Fruit fly (Drosophila melanogaster): ENCODE results near the gene Mipp1.

Gene Mipp1

DNA sequence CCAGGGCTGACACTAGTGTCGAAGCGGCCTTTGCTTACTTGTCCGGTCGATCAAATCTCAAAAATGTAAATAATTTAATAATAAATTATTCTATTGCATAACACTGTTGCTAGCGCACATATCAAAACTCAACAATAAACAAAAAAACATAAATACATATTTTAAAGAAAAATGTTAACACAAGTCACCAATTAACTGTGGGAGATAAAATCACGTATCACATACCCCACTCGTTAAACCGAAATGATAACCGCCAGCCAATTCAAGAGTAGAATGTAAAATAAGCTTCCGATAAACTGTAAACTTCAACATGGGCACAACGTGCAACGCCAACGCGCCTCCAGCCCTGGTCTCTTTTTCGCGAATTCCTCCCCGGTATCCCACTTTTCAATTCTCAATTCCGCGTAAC lies 29.6 kb upstream of the Mipp1 start, which contains the start of gene Arts (continued):
- TF ChIP-seq Ptx1 (GFP tag; IDR thresholded peaks at IDR 0.05) (no peak), Kr (GFP tag; optimal IDR thresholded peaks at IDR 0.05) (no peak), prd (optimal IDR thresholded peaks at IDR 0.05) (no peak), prd (GFP tag; IDR thresholded peaks at IDR 0.05) (no peak), CG32767 (GFP tag; IDR thresholded peaks at IDR 0.05) (no peak), dan (GFP tag; IDR thresholded peaks at IDR 0.05) (no peak), bowl (GFP tag; IDR thresholded peaks at IDR 0.05) (no peak), jing (GFP tag; optimal IDR thresholded peaks at IDR 0.05) (no peak), Aef1 (GFP tag; IDR thresholded peaks at IDR 0.05) (no peak), Oli (tag; optimal IDR thresholded peaks at IDR 0.05) (no peak), crp (GFP tag; optimal IDR thresholded peaks at IDR 0.05) (no peak), kni (GFP tag; optimal IDR thresholded peaks at IDR 0.05) (no peak), nom (GFP tag; optimal IDR thresholded peaks at IDR 0.05) (no peak), cwo (GFP tag; optimal IDR thresholded peaks at IDR 0.05) (no peak), ara (GFP tag; IDR thresholded peaks at IDR 0.05) (no peak), CG12769 (tag; optimal IDR thresholded peaks at IDR 0.05) (no peak), Hr51 (GFP tag; optimal IDR thresholded peaks at IDR 0.05) (no peak), sna (GFP tag; IDR thresholded peaks at IDR 0.05; ENCODE audit: partially characterized antibody) (no peak), sqz (GFP tag; optimal IDR thresholded peaks at IDR 0.05) (peak; percentile 40), gt (GFP tag; IDR thresholded peaks at IDR 0.05) (no peak), nerfin-1 (tag; optimal IDR thresholded peaks at IDR 0.05) (no peak), Mes4 (GFP tag; optimal IDR thresholded peaks at IDR 0.05) (no peak), hkb (optimal IDR thresholded peaks at IDR 0.05) (no peak), hkb (GFP tag; IDR thresholded peaks at IDR 0.05) (no peak), seq (GFP tag; IDR thresholded peaks at IDR 0.05) (no peak), tin (GFP tag; optimal IDR thresholded peaks at IDR 0.05) (peak; percentile 8), CG18476 (GFP tag; optimal IDR thresholded peaks at IDR 0.05) (no peak), CG15011 (GFP tag; optimal IDR thresholded peaks at IDR 0.05) (no peak), pros (GFP tag; optimal IDR thresholded peaks at IDR 0.05) (no peak), tio (GFP tag; optimal IDR thresholded peaks at IDR 0.05) (no peak), CG2129 (GFP tag; IDR thresholded peaks at IDR 0.05; ENCODE audit: partially characterized antibody) (no peak), H15 (GFP tag; IDR thresholded peaks at IDR 0.05) (no peak), Ssrp (tag; optimal IDR thresholded peaks at IDR 0.05) (no peak), cas (GFP tag; IDR thresholded peaks at IDR 0.05) (no peak), Ravus (GFP tag; IDR thresholded peaks at IDR 0.05) (no peak), phol (tag; optimal IDR thresholded peaks at IDR 0.05) (peak; percentile 81), trem (tag; optimal IDR thresholded peaks at IDR 0.05) (peak; percentile 53), bcd (GFP tag; optimal IDR thresholded peaks at IDR 0.05) (peak; percentile 9), CG4617 (GFP tag; optimal IDR thresholded peaks at IDR 0.05; ENCODE audit: borderline replicate concordance) (no peak), sim (GFP tag; IDR thresholded peaks at IDR 0.05) (no peak), Mrtf (GFP tag; IDR thresholded peaks at IDR 0.05) (no peak), CG7963 (GFP tag; IDR thresholded peaks at IDR 0.05; ENCODE audit: partially characterized antibody) (no peak), kah (GFP tag; optimal IDR thresholded peaks at IDR 0.05) (no peak), wor (GFP tag; IDR thresholded peaks at IDR 0.05) (no peak), CG3995 (GFP tag; optimal IDR thresholded peaks at IDR 0.05) (peak; percentile 91), ato (GFP tag; IDR thresholded peaks at IDR 0.05; ENCODE audit: partially characterized antibody) (no peak), CG13894 (tag; optimal IDR thresholded peaks at IDR 0.05) (peak; percentile 25), CG18262 (tag; optimal IDR thresholded peaks at IDR 0.05) (peak; percentile 54), Dip3 (GFP tag; optimal IDR thresholded peaks at IDR 0.05) (no peak), CG16813 (GFP tag; IDR thresholded peaks at IDR 0.05; ENCODE audit: partially characterized antibody) (no peak), Myb (GFP tag; optimal IDR thresholded peaks at IDR 0.05) (peak; percentile 60), PHDP (tag; optimal IDR thresholded peaks at IDR 0.05) (peak; percentile 25)
